Worm (Caenorhabditis elegans) whole organism, L1 larva: ENCODE results near the gene ptpn-22.

Source experiments
- C16A3.4 ChIP-seq: fragments of 150-350 bp; optimal IDR thresholded peaks from 2 replicates; lab custom pipeline; 2014; ENCODE audit warnings: missing biosample characterization, missing genetic modification characterization
- C34B4.2 ChIP-seq: sonication (generic microtip); optimal IDR thresholded peaks from 2 replicates; lab custom pipeline; 2017; ENCODE audit warnings: mild to moderate bottlenecking, missing genetic modification characterization, missing compliant biosample characterization
- F16B12.6 ChIP-seq: fragments of 150-350 bp; optimal IDR thresholded peaks from 2 replicates; lab custom pipeline; 2014; ENCODE audit warnings: missing biosample characterization, missing genetic modification characterization
- Y116A8C.19 ChIP-seq: sonication (generic microtip); optimal IDR thresholded peaks from 2 replicates; lab custom pipeline; 2016; ENCODE audit warnings: missing compliant biosample characterization, missing genetic modification characterization, borderline replicate concordance
- aha-1 ChIP-seq: fragments of 150-350 bp; optimal IDR thresholded peaks from 2 replicates; lab custom pipeline; 2014; ENCODE audit warnings: missing biosample characterization, missing genetic modification characterization
- alr-1 ChIP-seq: fragments of 200-800 bp; sonication (Bioruptor generic); optimal IDR thresholded peaks from 2 replicates; lab custom pipeline; 2018; ENCODE audit warnings: borderline replicate concordance, mild to moderate bottlenecking, missing genetic modification characterization, missing compliant biosample characterization
- ama-1 ChIP-seq: fragments of 150-350 bp; optimal IDR thresholded peaks from 2 replicates; lab custom pipeline; 2014
- blmp-1 ChIP-seq: fragments of 150-350 bp; optimal IDR thresholded peaks from 2 replicates; lab custom pipeline; 2014; ENCODE audit warnings: missing biosample characterization, missing genetic modification characterization
- ceh-63 ChIP-seq: fragments of 200-800 bp; sonication (Bioruptor generic); optimal IDR thresholded peaks from 2 replicates; lab custom pipeline; 2018; ENCODE audit warnings: mild to moderate bottlenecking, missing genetic modification characterization, missing compliant biosample characterization
- ceh-82 ChIP-seq, 3 experiments: fragments of 150-350 bp in 1 of 3; sonication (generic microtip) in 2 of 3; optimal IDR thresholded peaks; 2 replicates each; lab custom pipeline; 2014 to 2017; ENCODE audit warnings: missing biosample characterization in 3 of 3, missing genetic modification characterization in 3 of 3
- ceh-90 ChIP-seq: sonication (generic microtip); optimal IDR thresholded peaks from 2 replicates; lab custom pipeline; 2016; ENCODE audit warnings: missing genetic modification characterization, missing compliant biosample characterization
- ces-1 ChIP-seq: fragments of 150-350 bp; optimal IDR thresholded peaks from 2 replicates; lab custom pipeline; 2014; ENCODE audit warnings: missing biosample characterization, missing genetic modification reagents, missing genetic modification characterization
- dsc-1 ChIP-seq: sonication (generic microtip); optimal IDR thresholded peaks from 2 replicates; lab custom pipeline; 2016; ENCODE audit warnings: mild to moderate bottlenecking, missing genetic modification characterization, missing compliant biosample characterization
- efl-3 ChIP-seq: fragments of 200-800 bp; sonication (Bioruptor generic); optimal IDR thresholded peaks from 2 replicates; lab custom pipeline; 2018; ENCODE audit warnings: mild to moderate bottlenecking, missing genetic modification characterization, missing compliant biosample characterization
- egl-13 ChIP-seq: sonication (generic microtip); optimal IDR thresholded peaks from 2 replicates; lab custom pipeline; 2016; ENCODE audit warnings: missing genotype, missing genetic modification reagents, missing genetic modification characterization, missing compliant biosample characterization
- elt-2 ChIP-seq: sonication (generic microtip); optimal IDR thresholded peaks from 2 replicates; lab custom pipeline; 2016; ENCODE audit warnings: missing genetic modification characterization, mild to moderate bottlenecking, inconsistent platforms, missing compliant biosample characterization, missing genetic modification reagents
- fkh-4 ChIP-seq: sonication (generic microtip); optimal IDR thresholded peaks from 2 replicates; lab custom pipeline; 2016; ENCODE audit warnings: missing compliant biosample characterization, missing genetic modification characterization, borderline replicate concordance
- grh-1 ChIP-seq: fragments of 200-800 bp; sonication (Bioruptor generic); IDR thresholded peaks from 2 replicates; pipeline ENCODE4 v1.3.6; 2022; ENCODE audit warnings: missing genetic modification reagents, missing genetic modification characterization, missing compliant biosample characterization
- hlh-17 ChIP-seq: fragments of 200-800 bp; sonication (Bioruptor generic); optimal IDR thresholded peaks from 2 replicates; lab custom pipeline; 2018; ENCODE audit warnings: missing genetic modification characterization, mild to moderate bottlenecking, missing compliant biosample characterization, moderate library complexity, borderline replicate concordance
- hlh-4 ChIP-seq: sonication (generic microtip); optimal IDR thresholded peaks from 2 replicates; lab custom pipeline; 2016; ENCODE audit warnings: mild to moderate bottlenecking, missing genetic modification characterization, missing compliant biosample characterization
- hpl-2 ChIP-seq: fragments of 150-350 bp; optimal IDR thresholded peaks from 2 replicates; lab custom pipeline; 2014; ENCODE audit warnings: missing biosample characterization, missing genetic modification reagents, missing genetic modification characterization
- irx-1 ChIP-seq: sonication (generic microtip); optimal IDR thresholded peaks from 2 replicates; lab custom pipeline; 2016; ENCODE audit warnings: missing genetic modification characterization, missing compliant biosample characterization
- jun-1 ChIP-seq: fragments of 150-350 bp; optimal IDR thresholded peaks from 2 replicates; lab custom pipeline; 2014; ENCODE audit warnings: missing biosample characterization, missing genetic modification reagents, missing genetic modification characterization
- lin-13 ChIP-seq: fragments of 150-350 bp; optimal IDR thresholded peaks from 2 replicates; lab custom pipeline; 2014; ENCODE audit warnings: missing biosample characterization, missing genetic modification reagents, missing genetic modification characterization
- lin-15B ChIP-seq: fragments of 150-350 bp; sonication (generic microtip); optimal IDR thresholded peaks from 3 replicates; lab custom pipeline; 2014; ENCODE audit warnings: missing biosample characterization, missing genetic modification characterization
- lin-35 ChIP-seq, 2 experiments: fragments of 150-350 bp; optimal IDR thresholded peaks; 2 replicates each; lab custom pipeline; 2014; ENCODE audit warnings: missing biosample characterization in 2 of 2, missing genetic modification characterization in 2 of 2, missing genetic modification reagents in 2 of 2
- lir-3 ChIP-seq: sonication (generic microtip); optimal IDR thresholded peaks from 2 replicates; lab custom pipeline; 2016; ENCODE audit warnings: mild to moderate bottlenecking, missing genetic modification characterization, moderate library complexity, missing compliant biosample characterization; ENCODE audit not compliant: poor library complexity
- mdl-1 ChIP-seq, 2 experiments: fragments of 150-350 bp; optimal IDR thresholded peaks; 2 replicates each; lab custom pipeline; 2014 to 2017; ENCODE audit warnings: missing biosample characterization in 2 of 2, missing genetic modification characterization in 2 of 2, inconsistent platforms in 1 of 2
- mep-1 ChIP-seq: fragments of 150-350 bp; optimal IDR thresholded peaks from 2 replicates; lab custom pipeline; 2014; ENCODE audit warnings: missing biosample characterization, missing genetic modification characterization
- nhr-12 ChIP-seq: sonication (generic microtip); optimal IDR thresholded peaks from 2 replicates; lab custom pipeline; 2017; ENCODE audit warnings: missing biosample characterization, missing genetic modification characterization
- nhr-19 ChIP-seq: fragments of 200-800 bp; sonication (Bioruptor generic); conservative IDR thresholded peaks from 2 replicates; pipeline ENCODE4 v1.3.6; 2022; ENCODE audit warnings: missing genetic modification characterization, missing compliant biosample characterization
- nhr-237 ChIP-seq: fragments of 150-350 bp; optimal IDR thresholded peaks from 2 replicates; lab custom pipeline; 2014; ENCODE audit warnings: missing biosample characterization, missing genetic modification characterization
- nhr-28 ChIP-seq: fragments of 150-350 bp; optimal IDR thresholded peaks from 2 replicates; lab custom pipeline; 2014; ENCODE audit warnings: missing biosample characterization, missing genetic modification characterization
- nhr-47 ChIP-seq: sonication (generic microtip); optimal IDR thresholded peaks from 2 replicates; lab custom pipeline; 2016; ENCODE audit warnings: mild to moderate bottlenecking, missing genetic modification characterization, moderate library complexity, missing compliant biosample characterization
- nhr-71 ChIP-seq: sonication (generic microtip); optimal IDR thresholded peaks from 2 replicates; lab custom pipeline; 2016; ENCODE audit warnings: mild to moderate bottlenecking, missing genetic modification characterization, moderate library complexity, missing compliant biosample characterization
- nhr-76 ChIP-seq: sonication (generic microtip); optimal IDR thresholded peaks from 2 replicates; lab custom pipeline; 2017; ENCODE audit warnings: missing biosample characterization, missing genetic modification characterization
- nhr-77 ChIP-seq: fragments of 150-350 bp; optimal IDR thresholded peaks from 2 replicates; lab custom pipeline; 2014; ENCODE audit warnings: missing biosample characterization, missing genetic modification characterization
- nhr-85 ChIP-seq: sonication (generic microtip); peaks from one replicate; lab custom pipeline; 2016; ENCODE audit warnings: missing genetic modification characterization, inconsistent platforms, missing compliant biosample characterization
- nhr-90 ChIP-seq: sonication (generic microtip); optimal IDR thresholded peaks from 2 replicates; lab custom pipeline; 2016; ENCODE audit warnings: mild to moderate bottlenecking, missing genetic modification characterization, missing compliant biosample characterization; ENCODE audit not compliant: poor library complexity
- pag-3 ChIP-seq: sonication (generic microtip); optimal IDR thresholded peaks from 2 replicates; lab custom pipeline; 2017; ENCODE audit warnings: missing genetic modification characterization, mild to moderate bottlenecking, missing compliant biosample characterization, antibody characterized with exemption, borderline replicate concordance; ENCODE audit not compliant: insufficient read depth
- pax-3 ChIP-seq: fragments of 200-800 bp; sonication (Bioruptor generic); optimal IDR thresholded peaks from 2 replicates; lab custom pipeline; 2018; ENCODE audit warnings: mild to moderate bottlenecking, missing genetic modification characterization, moderate library complexity, missing compliant biosample characterization
- pqm-1 ChIP-seq: sonication (generic microtip); optimal IDR thresholded peaks from 3 replicates; lab custom pipeline; 2017; ENCODE audit warnings: missing biosample characterization, missing genetic modification characterization
- rnt-1 ChIP-seq: sonication (generic microtip); optimal IDR thresholded peaks from 2 replicates; lab custom pipeline; 2016; ENCODE audit warnings: mild to moderate bottlenecking, missing genetic modification characterization, moderate library complexity, missing compliant biosample characterization
- sox-4 ChIP-seq: sonication (generic microtip); optimal IDR thresholded peaks from 2 replicates; lab custom pipeline; 2016; ENCODE audit warnings: missing genetic modification characterization, missing compliant biosample characterization
- sptf-1 ChIP-seq: fragments of 150-350 bp; optimal IDR thresholded peaks from 2 replicates; lab custom pipeline; 2014; ENCODE audit warnings: missing biosample characterization, missing genetic modification characterization
- sup-37 ChIP-seq: fragments of 200-800 bp; sonication (Bioruptor generic); optimal IDR thresholded peaks from 2 replicates; lab custom pipeline; 2018; ENCODE audit warnings: mild to moderate bottlenecking, missing genetic modification characterization, missing compliant biosample characterization
- swsn-7 ChIP-seq: sonication (generic microtip); optimal IDR thresholded peaks from 2 replicates; lab custom pipeline; 2016; ENCODE audit warnings: missing genetic modification characterization, missing compliant biosample characterization
- unc-86 ChIP-seq: sonication (generic microtip); optimal IDR thresholded peaks from 2 replicates; lab custom pipeline; 2016; ENCODE audit warnings: missing genetic modification characterization, missing compliant biosample characterization
- vab-15 ChIP-seq: sonication (generic microtip); optimal IDR thresholded peaks from 2 replicates; lab custom pipeline; 2017; ENCODE audit warnings: missing genotype, mild to moderate bottlenecking, missing genetic modification characterization, missing compliant biosample characterization
- zag-1 ChIP-seq: fragments of 150-350 bp; optimal IDR thresholded peaks from 2 replicates; lab custom pipeline; 2014; ENCODE audit warnings: missing biosample characterization, missing genetic modification characterization
- ztf-11 ChIP-seq, 2 experiments: sonication (generic microtip); optimal IDR thresholded peaks; 2 replicates each; lab custom pipeline; 2016 to 2017; ENCODE audit warnings: missing genetic modification characterization in 2 of 2, missing biosample characterization in 1 of 2, missing compliant biosample characterization in 1 of 2
- ztf-4 ChIP-seq: fragments of 150-350 bp; optimal IDR thresholded peaks from 2 replicates; lab custom pipeline; 2014; ENCODE audit warnings: missing biosample characterization, missing genetic modification characterization

Gene ptpn-22

ce11 chrIV:1745453-1746051, 5.5 kb upstream of the ptpn-22 start, which contains the start of the genes Y41D4A.6 and Y41D4A.4 (continued):
- no peak for TF ChIP-seq nhr-76 (tag; lab: Kevin White, UChicago)
- peak; percentile 45 for TF ChIP-seq Y116A8C.19 (tag; lab: Kevin White, UChicago)
- no peak for TF ChIP-seq aha-1 (tag; lab: Kevin White, UChicago)
- no peak for TF ChIP-seq sptf-1 (tag; lab: Kevin White, UChicago)
- peak; percentile 87 for TF ChIP-seq C16A3.4 (tag; lab: Kevin White, UChicago)
- TF ChIP-seq lin-35 (GFP tag; optimal IDR thresholded peaks at IDR 0.05; lab: Kevin White, UChicago) = peak; percentile 82 to 88
- TF ChIP-seq unc-86 (tag; lab: Kevin White, UChicago) = peak; percentile 81
- peak; percentile 71 for TF ChIP-seq lin-15B
- TF ChIP-seq ces-1 (GFP tag; lab: Kevin White, UChicago) = no peak
- TF ChIP-seq sup-37 (GFP tag; lab: Kevin White, UChicago) = no peak
- TF ChIP-seq hlh-4 = no peak
- TF ChIP-seq ztf-4 (tag; lab: Kevin White, UChicago) = no peak
- peak; percentile 9 for TF ChIP-seq blmp-1
- peak; percentile 95 for TF ChIP-seq rnt-1 (tag; lab: Kevin White, UChicago)
- peak; percentile 76 for TF ChIP-seq nhr-77 (tag; lab: Kevin White, UChicago)
- TF ChIP-seq pqm-1 (tag; lab: Kevin White, UChicago) = no peak
- TF ChIP-seq nhr-71 (tag; lab: Kevin White, UChicago) = peak; percentile 94
- peak; percentile 44 for TF ChIP-seq irx-1
- TF ChIP-seq mep-1 (tag; lab: Kevin White, UChicago) = peak; percentile 64
- TF ChIP-seq jun-1 (tag; lab: Kevin White, UChicago) = peak; percentile 78
- TF ChIP-seq alr-1 (tag; lab: Kevin White, UChicago) = no peak
- TF ChIP-seq sox-4 (tag; lab: Kevin White, UChicago) = peak; percentile 78
- peak; percentile 75 for TF ChIP-seq egl-13 (tag; lab: Kevin White, UChicago)
- TF ChIP-seq pax-3 (tag; lab: Kevin White, UChicago) = peak; percentile 92
- TF ChIP-seq dsc-1 (tag; lab: Kevin White, UChicago) = peak; percentile 79
- TF ChIP-seq nhr-19 (GFP tag; lab: Robert Waterston, UW) = peak; percentile 70
- peak; percentile 91 for TF ChIP-seq nhr-47 (tag; lab: Kevin White, UChicago)
- no peak for TF ChIP-seq nhr-28
- no peak for TF ChIP-seq zag-1
- peak; percentile 73 to 87 (median 85) for TF ChIP-seq ceh-82 (tag; optimal IDR thresholded peaks at IDR 0.05; lab: Kevin White, UChicago)
- TF ChIP-seq lir-3 = no peak
- TF ChIP-seq pag-3 (tag; lab: Kevin White, UChicago) = peak; percentile 74
- no peak for TF ChIP-seq efl-3 (GFP tag; lab: Kevin White, UChicago)
- TF ChIP-seq ztf-11 (tag; optimal IDR thresholded peaks at IDR 0.05; lab: Kevin White, UChicago) = peak in 1 of 2 experiments; percentile 89
- peak; percentile 65 for TF ChIP-seq nhr-237 (tag; lab: Kevin White, UChicago)
- TF ChIP-seq nhr-85 (tag; lab: Kevin White, UChicago) = peak; percentile 88
- TF ChIP-seq lin-13 (GFP tag; lab: Kevin White, UChicago) = peak; percentile 85
- peak; percentile 32 for TF ChIP-seq ceh-63
- peak; percentile 87 for TF ChIP-seq nhr-90
- TF ChIP-seq grh-1 = peak; percentile 26; the same call in 1 of the 2 replicates
- TF ChIP-seq C34B4.2 (tag; lab: Kevin White, UChicago) = no peak
- peak; percentile 46 for TF ChIP-seq hpl-2 (GFP tag; lab: Kevin White, UChicago)
- no peak for TF ChIP-seq ama-1 (lab: Kevin White, UChicago)
- no peak for TF ChIP-seq hlh-17 (GFP tag; lab: Kevin White, UChicago)
- TF ChIP-seq elt-2 = peak; percentile 8
- TF ChIP-seq F16B12.6 = no peak
- TF ChIP-seq swsn-7 (tag; lab: Kevin White, UChicago) = peak; percentile 86
- TF ChIP-seq mdl-1 (tag; optimal IDR thresholded peaks at IDR 0.05; lab: Kevin White, UChicago) = peak in 1 of 2 experiments; percentile 86
- TF ChIP-seq fkh-4 = peak; percentile 61
- TF ChIP-seq vab-15 (tag; lab: Kevin White, UChicago) = peak; percentile 90
- no peak for TF ChIP-seq nhr-12 (tag; lab: Kevin White, UChicago)
- peak; percentile 35 for TF ChIP-seq ceh-90 (tag; lab: Kevin White, UChicago)
